Worm (Caenorhabditis elegans): ENCODE measurements around the gene T09B9.1.

The T09B9.1 gene

DNA sequence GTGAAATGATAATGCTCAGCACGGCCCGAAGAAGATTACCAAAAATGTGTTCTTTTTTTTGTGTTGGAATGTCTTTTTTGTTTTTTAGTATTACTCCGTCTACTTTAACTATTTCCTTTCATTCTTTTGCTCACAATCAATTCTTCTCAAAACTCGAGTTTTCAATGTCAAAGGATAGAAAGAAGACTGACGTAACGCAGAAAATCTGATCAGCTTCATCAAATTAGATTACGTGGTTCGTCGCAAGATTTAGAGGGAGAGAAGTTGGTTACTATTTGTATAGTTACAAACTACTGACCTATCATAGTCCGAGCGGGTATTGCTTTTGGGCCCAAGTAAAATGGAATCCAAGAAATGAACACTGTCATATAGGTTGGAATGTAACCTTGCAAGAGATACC lies 46.5 kb downstream of the T09B9.1 start:
- no peak for TF ChIP-seq nhr-237 (tag; optimal IDR thresholded peaks at IDR 0.05)
- no peak for TF ChIP-seq ztf-4 (tag; optimal IDR thresholded peaks at IDR 0.05)
- TF ChIP-seq unc-62 (GFP tag; optimal IDR thresholded peaks at IDR 0.05), result no peak
- peak; percentile 91 for TF ChIP-seq fkh-10 (GFP tag; optimal IDR thresholded peaks at IDR 0.05)
- no peak for TF ChIP-seq lin-15B (tag; optimal IDR thresholded peaks at IDR 0.05)
- no peak for TF ChIP-seq eor-1 (tag; optimal IDR thresholded peaks at IDR 0.05)
- TF ChIP-seq mml-1 (tag; optimal IDR thresholded peaks at IDR 0.05), result no peak
- TF ChIP-seq jun-1 (tag; optimal IDR thresholded peaks at IDR 0.05), result no peak
- TF ChIP-seq nhr-25 (tag; optimal IDR thresholded peaks at IDR 0.05), result no peak

DNA sequence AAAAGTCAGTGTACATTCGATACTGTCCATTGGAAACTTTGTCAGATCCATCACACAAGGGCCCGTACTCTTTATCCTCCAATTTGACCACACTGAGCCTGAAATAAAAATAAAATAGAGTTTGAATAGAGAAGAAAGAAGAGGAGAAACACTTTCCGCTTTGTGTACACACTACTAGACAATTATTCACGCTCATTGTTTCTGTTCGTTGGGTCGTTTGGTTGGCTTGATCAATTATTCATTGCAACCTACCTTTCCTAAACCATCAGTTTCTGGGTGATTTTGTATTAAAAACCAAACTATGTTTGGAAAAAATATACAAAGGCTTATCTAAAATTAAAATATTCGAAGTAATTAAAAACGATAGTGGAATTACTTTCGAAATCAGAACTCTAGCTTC lies 47.7 kb downstream of the T09B9.1 start:
- TF ChIP-seq fkh-10 (GFP tag; optimal IDR thresholded peaks at IDR 0.05) (no peak), lin-39 (tag; optimal IDR thresholded peaks at IDR 0.05) (no peak), hmg-11 (tag; optimal IDR thresholded peaks at IDR 0.05) (no peak)

DNA sequence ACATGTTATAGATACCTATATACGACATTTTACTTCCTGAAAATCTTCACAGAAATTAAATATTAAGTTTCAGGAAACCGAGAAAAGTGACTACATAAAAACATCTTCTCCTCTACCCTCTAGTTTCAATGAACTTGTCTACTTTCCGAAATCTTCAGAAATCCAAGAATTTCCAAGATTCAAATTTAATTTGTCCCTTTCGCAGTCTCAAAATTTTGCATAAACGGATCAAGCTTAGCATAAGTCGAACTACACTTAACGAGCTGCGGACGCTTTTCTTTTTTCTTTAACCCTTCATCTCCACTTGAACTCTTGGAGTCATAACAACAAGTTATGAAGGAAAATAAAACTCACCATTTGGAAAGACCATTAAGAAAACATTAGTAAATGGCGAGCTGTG lies 48.4 kb downstream of the T09B9.1 start:
- peak; percentile 80 for TF ChIP-seq fkh-10 (GFP tag; optimal IDR thresholded peaks at IDR 0.05)
- TF ChIP-seq nhr-43 (tag; optimal IDR thresholded peaks at IDR 0.05; ENCODE audit: poor library complexity, severe bottlenecking), result no peak
- TF ChIP-seq skn-1 (tag; optimal IDR thresholded peaks at IDR 0.05), result no peak

DNA sequence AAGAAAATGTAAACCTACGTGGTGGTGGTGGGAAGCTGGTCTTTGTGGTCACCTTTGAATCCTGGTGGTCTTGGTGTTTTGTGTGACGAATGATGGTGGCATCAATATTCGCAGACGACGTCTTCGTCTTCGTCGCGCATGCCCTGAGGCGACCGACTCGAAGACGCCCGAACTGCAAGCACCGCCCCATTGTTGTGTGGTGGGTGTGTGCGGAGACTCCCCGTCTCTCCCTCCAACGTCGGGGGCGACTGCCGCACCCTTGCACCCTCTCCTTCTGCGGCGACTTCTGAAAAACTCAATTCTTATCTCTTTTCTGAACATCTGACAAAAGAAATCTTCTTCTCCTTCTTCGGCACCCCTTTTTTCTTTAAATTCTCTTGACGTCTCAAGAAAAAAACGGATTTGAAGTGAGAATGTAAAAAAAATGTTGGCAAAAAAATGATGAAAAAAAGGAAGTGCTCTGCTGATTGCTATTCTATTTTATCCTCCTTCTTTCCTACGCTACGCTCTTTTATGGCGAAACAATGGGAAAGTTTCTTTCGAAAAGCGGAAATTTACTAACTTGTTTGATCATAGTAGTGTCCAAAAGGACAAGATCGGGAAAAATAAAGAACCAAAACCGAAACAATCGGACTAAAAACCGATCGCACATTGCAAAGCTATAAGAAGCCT lies 50.4 kb downstream of the T09B9.1 start, which contains the start of gene lgc-47:
lgc-47 (minus strand) TSS at position 286 of the 672 bp plus-strand sequence.
- TF ChIP-seq nhr-67 (tag; optimal IDR thresholded peaks at IDR 0.05), result no peak
- TF ChIP-seq ztf-11 (tag; optimal IDR thresholded peaks at IDR 0.05), result no peak
- TF ChIP-seq fkh-10 (GFP tag; optimal IDR thresholded peaks at IDR 0.05), result peak; percentile 85
- TF ChIP-seq hmg-11 (tag; optimal IDR thresholded peaks at IDR 0.05), result no peak
